Fruit fly (Drosophila melanogaster) whole organism, adult: ENCODE data around the gene nero.

ENCODE experiments used
- CG12768 ChIP-seq: fragments of 200-800 bp; sonication (Bioruptor generic); optimal IDR thresholded peaks from 2 replicates; lab custom pipeline; 2017; ENCODE audit warnings: missing biosample characterization, missing genetic modification characterization, mild to moderate bottlenecking, moderate library complexity, missing genetic modification reagents
- CG14711 ChIP-seq: fragments of 200-800 bp; sonication (Bioruptor generic); optimal IDR thresholded peaks from 2 replicates; lab custom pipeline; 2018; ENCODE audit warnings: missing biosample characterization, mild to moderate bottlenecking, missing genetic modification characterization, moderate library complexity
- CG33017 ChIP-seq: fragments of 200-800 bp; sonication (Bioruptor generic); optimal IDR thresholded peaks from 2 replicates; lab custom pipeline; 2018; ENCODE audit warnings: missing biosample characterization, mild to moderate bottlenecking, missing genetic modification characterization, moderate library complexity
- CG5204 ChIP-seq: fragments of 200-800 bp; sonication (Bioruptor generic); optimal IDR thresholded peaks from 2 replicates; lab custom pipeline; 2016; ENCODE audit warnings: missing biosample characterization, missing genetic modification characterization
- CG7045 ChIP-seq: fragments of 200-800 bp; sonication (Bioruptor generic); optimal IDR thresholded peaks from 2 replicates; lab custom pipeline; 2017; ENCODE audit warnings: missing biosample characterization, mild to moderate bottlenecking, missing genetic modification characterization
- Hr96 ChIP-seq: fragments of 200-800 bp; sonication (Bioruptor generic); optimal IDR thresholded peaks from 2 replicates; lab custom pipeline; 2016; ENCODE audit warnings: missing biosample characterization, missing genetic modification characterization
- bab1 ChIP-seq: fragments of 200-800 bp; sonication (Bioruptor generic); optimal IDR thresholded peaks from 3 replicates; lab custom pipeline; 2019; ENCODE audit warnings: missing biosample characterization, mild to moderate bottlenecking, missing genetic modification characterization, moderate library complexity
- cic ChIP-seq: fragments of 200-800 bp; sonication (Bioruptor generic); optimal IDR thresholded peaks from 2 replicates; lab custom pipeline; 2017; ENCODE audit warnings: missing biosample characterization, mild to moderate bottlenecking, missing genetic modification characterization, moderate library complexity
- cnc ChIP-seq, 2 experiments: fragments of >200 bp; optimal IDR thresholded peaks; 2 replicates each; lab custom pipeline; 2017
- kay ChIP-seq: fragments of 200-800 bp; sonication (Bioruptor generic); peaks from one replicate; lab custom pipeline; 2016; ENCODE audit warnings: missing biosample characterization, missing genetic modification characterization, borderline replicate concordance
- ovo ChIP-seq: fragments of 200-800 bp; sonication (Bioruptor generic); optimal IDR thresholded peaks from 2 replicates; lab custom pipeline; 2016; ENCODE audit warnings: missing biosample characterization, missing genetic modification characterization
- pad ChIP-seq: fragments of 200-800 bp; sonication (Bioruptor generic); optimal IDR thresholded peaks from 3 replicates; lab custom pipeline; 2017; ENCODE audit warnings: missing biosample characterization, missing genetic modification characterization, mild to moderate bottlenecking, moderate library complexity, missing genetic modification reagents

- TF ChIP-seq CG7045 (GFP tag; lab: Kevin White, UChicago) (no peak), Hr96 (GFP tag; lab: Kevin White, UChicago) (no peak), ovo (GFP tag; lab: Kevin White, UChicago) (no peak), pad (no peak), bab1 (GFP tag; lab: Kevin White, UChicago) (no peak), cnc (optimal IDR thresholded peaks at IDR 0.05; lab: Kevin White, UChicago) (no peak), kay (GFP tag; lab: Kevin White, UChicago) (no peak), CG14711 (tag; lab: Kevin White, UChicago) (no peak), CG5204 (no peak), cic (GFP tag; lab: Kevin White, UChicago) (no peak), CG12768 (no peak), CG33017 (tag; lab: Kevin White, UChicago) (no peak)
These were observed 8.1 kb downstream of the nero start for dm6 chr3R:31739067-31739786.
